Fruit fly (Drosophila melanogaster) whole organism, adult: ENCODE results near the gene CG43707.

Source experiments
- CG11617 ChIP-seq: fragments of 200-800 bp; sonication (Bioruptor generic); optimal IDR thresholded peaks from 2 replicates; lab custom pipeline; 2017; ENCODE audit warnings: mild to moderate bottlenecking, missing biosample characterization, missing genetic modification reagents, missing genetic modification characterization
- CG12768 ChIP-seq: fragments of 200-800 bp; sonication (Bioruptor generic); optimal IDR thresholded peaks from 2 replicates; lab custom pipeline; 2017; ENCODE audit warnings: missing biosample characterization, missing genetic modification characterization, mild to moderate bottlenecking, moderate library complexity, missing genetic modification reagents
- CG14711 ChIP-seq: fragments of 200-800 bp; sonication (Bioruptor generic); optimal IDR thresholded peaks from 2 replicates; lab custom pipeline; 2018; ENCODE audit warnings: missing biosample characterization, mild to moderate bottlenecking, missing genetic modification characterization, moderate library complexity
- CG1620 ChIP-seq: fragments of 200-800 bp; sonication (Bioruptor generic); optimal IDR thresholded peaks from 2 replicates; lab custom pipeline; 2016; ENCODE audit warnings: missing biosample characterization, missing genetic modification characterization
- CG33017 ChIP-seq: fragments of 200-800 bp; sonication (Bioruptor generic); optimal IDR thresholded peaks from 2 replicates; lab custom pipeline; 2018; ENCODE audit warnings: missing biosample characterization, mild to moderate bottlenecking, missing genetic modification characterization, moderate library complexity
- CG5204 ChIP-seq: fragments of 200-800 bp; sonication (Bioruptor generic); optimal IDR thresholded peaks from 2 replicates; lab custom pipeline; 2016; ENCODE audit warnings: missing biosample characterization, missing genetic modification characterization
- CG7045 ChIP-seq: fragments of 200-800 bp; sonication (Bioruptor generic); optimal IDR thresholded peaks from 2 replicates; lab custom pipeline; 2017; ENCODE audit warnings: missing biosample characterization, mild to moderate bottlenecking, missing genetic modification characterization
- CG7101 ChIP-seq: fragments of 200-800 bp; sonication (Bioruptor generic); optimal IDR thresholded peaks from 2 replicates; lab custom pipeline; 2018; ENCODE audit warnings: missing biosample characterization, mild to moderate bottlenecking, missing genetic modification characterization, moderate library complexity
- Clk ChIP-seq: fragments of 200-800 bp; sonication (Bioruptor generic); optimal IDR thresholded peaks from 2 replicates; lab custom pipeline; 2017; ENCODE audit warnings: missing biosample characterization, missing genetic modification characterization
- Crg-1 ChIP-seq: fragments of 200-800 bp; sonication (Bioruptor generic); optimal IDR thresholded peaks from 2 replicates; lab custom pipeline; 2016; ENCODE audit warnings: missing biosample characterization, missing genetic modification characterization
- Hr96 ChIP-seq: fragments of 200-800 bp; sonication (Bioruptor generic); optimal IDR thresholded peaks from 2 replicates; lab custom pipeline; 2016; ENCODE audit warnings: missing biosample characterization, missing genetic modification characterization
- Mnt ChIP-seq: fragments of 200-800 bp; sonication (Bioruptor generic); optimal IDR thresholded peaks from 2 replicates; lab custom pipeline; 2016; ENCODE audit warnings: missing biosample characterization, mild to moderate bottlenecking, missing genetic modification characterization
- bab1 ChIP-seq: fragments of 200-800 bp; sonication (Bioruptor generic); optimal IDR thresholded peaks from 3 replicates; lab custom pipeline; 2019; ENCODE audit warnings: missing biosample characterization, mild to moderate bottlenecking, missing genetic modification characterization, moderate library complexity
- cic ChIP-seq: fragments of 200-800 bp; sonication (Bioruptor generic); optimal IDR thresholded peaks from 2 replicates; lab custom pipeline; 2017; ENCODE audit warnings: missing biosample characterization, mild to moderate bottlenecking, missing genetic modification characterization, moderate library complexity
- cnc ChIP-seq, 2 experiments: fragments of >200 bp; optimal IDR thresholded peaks; 2 replicates each; lab custom pipeline; 2017
- kay ChIP-seq: fragments of 200-800 bp; sonication (Bioruptor generic); peaks from one replicate; lab custom pipeline; 2016; ENCODE audit warnings: missing biosample characterization, missing genetic modification characterization, borderline replicate concordance
- ovo ChIP-seq: fragments of 200-800 bp; sonication (Bioruptor generic); optimal IDR thresholded peaks from 2 replicates; lab custom pipeline; 2016; ENCODE audit warnings: missing biosample characterization, missing genetic modification characterization
- pad ChIP-seq: fragments of 200-800 bp; sonication (Bioruptor generic); optimal IDR thresholded peaks from 3 replicates; lab custom pipeline; 2017; ENCODE audit warnings: missing biosample characterization, missing genetic modification characterization, mild to moderate bottlenecking, moderate library complexity, missing genetic modification reagents
- tj ChIP-seq: fragments of 200-800 bp; sonication (Bioruptor generic); optimal IDR thresholded peaks from 3 replicates; lab custom pipeline; 2017; ENCODE audit warnings: missing biosample characterization, mild to moderate bottlenecking, missing genetic modification characterization, moderate library complexity
- toe ChIP-seq: fragments of 200-800 bp; sonication (Bioruptor generic); optimal IDR thresholded peaks from 2 replicates; lab custom pipeline; 2016; ENCODE audit warnings: missing biosample characterization, missing genetic modification characterization

CG43707 gene

DNA sequence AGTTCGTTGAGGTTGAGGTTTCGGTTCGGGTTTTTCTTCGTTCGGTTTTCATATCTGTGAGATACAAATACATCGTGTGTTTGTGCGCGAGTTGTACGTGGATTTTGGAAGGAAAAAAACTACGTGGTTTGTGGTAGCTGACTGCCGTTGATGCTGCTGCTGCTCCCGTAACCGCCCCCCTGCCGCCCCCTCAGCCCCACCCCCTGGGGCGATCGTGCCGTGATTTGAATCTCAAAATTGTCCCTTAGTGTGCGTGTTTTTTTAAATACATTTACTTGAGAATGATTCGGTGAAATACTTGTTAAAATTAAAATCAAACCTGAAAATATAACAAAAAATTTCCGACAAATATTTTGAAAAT, 15.0 kb downstream of the CG43707 start:
- TF ChIP-seq bab1 (GFP tag; lab: Kevin White, UChicago), result no peak
- TF ChIP-seq CG11617 (GFP tag; lab: Kevin White, UChicago), result no peak
- no peak for TF ChIP-seq Crg-1 (GFP tag; lab: Kevin White, UChicago)
- no peak for TF ChIP-seq Hr96 (GFP tag; lab: Kevin White, UChicago)
- no peak for TF ChIP-seq toe
- TF ChIP-seq kay (GFP tag; lab: Kevin White, UChicago), result no peak
- TF ChIP-seq CG1620 (GFP tag; lab: Kevin White, UChicago), result no peak
- no peak for TF ChIP-seq CG7045 (GFP tag; lab: Kevin White, UChicago)
- no peak for TF ChIP-seq Clk (GFP tag; lab: Kevin White, UChicago)
- TF ChIP-seq CG7101 (tag; lab: Kevin White, UChicago), result no peak
- no peak for TF ChIP-seq CG33017 (tag; lab: Kevin White, UChicago)
- no peak for TF ChIP-seq CG14711 (tag; lab: Kevin White, UChicago)
- TF ChIP-seq pad, result no peak
- no peak for TF ChIP-seq cnc (optimal IDR thresholded peaks at IDR 0.05; lab: Kevin White, UChicago)
- no peak for TF ChIP-seq cic (GFP tag; lab: Kevin White, UChicago)
- no peak for TF ChIP-seq CG5204 (GFP tag; lab: Kevin White, UChicago)
- no peak for TF ChIP-seq tj (GFP tag; lab: Kevin White, UChicago)
- no peak for TF ChIP-seq CG12768
- TF ChIP-seq ovo (GFP tag; lab: Kevin White, UChicago), result no peak

DNA sequence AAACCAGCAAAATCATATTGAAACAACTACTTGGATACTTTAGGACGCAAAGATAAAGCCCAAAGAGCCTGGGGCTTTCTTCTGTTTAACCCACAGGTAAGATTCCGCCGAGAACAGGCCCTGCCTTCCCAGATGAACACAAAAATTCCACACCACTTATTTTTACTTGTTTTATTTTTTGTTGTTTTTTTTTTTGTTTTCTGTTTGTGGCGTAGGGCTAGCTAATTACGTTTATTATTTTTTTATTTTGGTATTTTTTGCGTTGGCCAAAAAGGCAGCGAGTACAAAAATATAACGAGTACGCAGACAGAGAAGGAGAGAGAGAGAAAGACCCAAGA, 15.5 kb downstream of the CG43707 start:
- no peak for TF ChIP-seq cnc (optimal IDR thresholded peaks at IDR 0.05; lab: Kevin White, UChicago)
- no peak for TF ChIP-seq CG12768
- no peak for TF ChIP-seq ovo (GFP tag; lab: Kevin White, UChicago)
- no peak for TF ChIP-seq toe
- no peak for TF ChIP-seq CG5204 (GFP tag; lab: Kevin White, UChicago)
- no peak for TF ChIP-seq cic (GFP tag; lab: Kevin White, UChicago)
- no peak for TF ChIP-seq CG33017 (tag; lab: Kevin White, UChicago)
- no peak for TF ChIP-seq bab1 (GFP tag; lab: Kevin White, UChicago)
- no peak for TF ChIP-seq Hr96 (GFP tag; lab: Kevin White, UChicago)
- TF ChIP-seq kay (GFP tag; lab: Kevin White, UChicago), result no peak
- TF ChIP-seq Mnt (GFP tag; lab: Kevin White, UChicago), result no peak
- TF ChIP-seq Crg-1 (GFP tag; lab: Kevin White, UChicago), result no peak
- TF ChIP-seq pad, result no peak
- no peak for TF ChIP-seq CG7045 (GFP tag; lab: Kevin White, UChicago)
- TF ChIP-seq Clk (GFP tag; lab: Kevin White, UChicago), result no peak
- TF ChIP-seq CG14711 (tag; lab: Kevin White, UChicago), result no peak
- no peak for TF ChIP-seq CG11617 (GFP tag; lab: Kevin White, UChicago)
- no peak for TF ChIP-seq CG7101 (tag; lab: Kevin White, UChicago)
- TF ChIP-seq tj (GFP tag; lab: Kevin White, UChicago), result no peak

DNA sequence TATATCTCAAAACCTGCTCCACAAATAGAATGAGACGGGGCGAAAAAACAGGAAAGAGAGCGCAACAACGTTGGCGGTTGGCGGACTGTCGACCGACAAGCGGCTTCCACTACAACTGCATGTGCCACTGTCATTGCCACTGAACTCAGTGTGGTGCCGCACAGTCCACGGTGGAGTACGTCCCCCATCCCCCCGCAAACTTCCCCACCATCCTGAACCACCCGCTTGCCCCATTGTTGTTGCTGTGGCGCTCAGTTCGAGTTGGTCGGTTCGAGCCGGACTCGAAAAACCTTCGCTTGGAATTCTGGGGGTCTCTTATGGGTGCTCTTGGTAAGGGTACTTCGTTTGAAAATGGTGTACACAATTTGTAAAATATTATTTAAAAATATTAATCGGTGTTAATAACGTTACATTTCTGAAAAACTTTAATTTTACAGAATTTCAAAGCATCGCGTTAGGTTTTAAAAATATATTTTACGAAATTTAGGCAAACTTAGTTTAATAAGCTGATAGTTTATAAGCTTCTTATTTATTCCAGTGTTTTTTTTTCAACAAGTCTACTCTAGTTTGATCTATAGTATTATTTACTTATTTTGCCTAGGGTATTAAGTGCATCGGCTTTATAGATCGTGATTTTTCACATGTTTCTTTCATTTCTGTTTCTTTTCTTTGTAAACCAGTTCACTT, 16.0 kb downstream of the CG43707 start:
- no peak for TF ChIP-seq CG14711 (tag; lab: Kevin White, UChicago)
- no peak for TF ChIP-seq CG1620 (GFP tag; lab: Kevin White, UChicago)
- no peak for TF ChIP-seq kay (GFP tag; lab: Kevin White, UChicago)
- TF ChIP-seq CG5204 (GFP tag; lab: Kevin White, UChicago), result no peak
- TF ChIP-seq pad, result no peak
- no peak for TF ChIP-seq CG7101 (tag; lab: Kevin White, UChicago)
- no peak for TF ChIP-seq CG12768
- no peak for TF ChIP-seq cic (GFP tag; lab: Kevin White, UChicago)
- no peak for TF ChIP-seq Mnt (GFP tag; lab: Kevin White, UChicago)
- no peak for TF ChIP-seq CG11617 (GFP tag; lab: Kevin White, UChicago)
- no peak for TF ChIP-seq cnc (optimal IDR thresholded peaks at IDR 0.05; lab: Kevin White, UChicago)
- no peak for TF ChIP-seq ovo (GFP tag; lab: Kevin White, UChicago)
- TF ChIP-seq CG7045 (GFP tag; lab: Kevin White, UChicago), result no peak
- TF ChIP-seq Hr96 (GFP tag; lab: Kevin White, UChicago), result no peak
- TF ChIP-seq Crg-1 (GFP tag; lab: Kevin White, UChicago), result no peak
- no peak for TF ChIP-seq bab1 (GFP tag; lab: Kevin White, UChicago)
- TF ChIP-seq tj (GFP tag; lab: Kevin White, UChicago), result no peak
- no peak for TF ChIP-seq Clk (GFP tag; lab: Kevin White, UChicago)

DNA sequence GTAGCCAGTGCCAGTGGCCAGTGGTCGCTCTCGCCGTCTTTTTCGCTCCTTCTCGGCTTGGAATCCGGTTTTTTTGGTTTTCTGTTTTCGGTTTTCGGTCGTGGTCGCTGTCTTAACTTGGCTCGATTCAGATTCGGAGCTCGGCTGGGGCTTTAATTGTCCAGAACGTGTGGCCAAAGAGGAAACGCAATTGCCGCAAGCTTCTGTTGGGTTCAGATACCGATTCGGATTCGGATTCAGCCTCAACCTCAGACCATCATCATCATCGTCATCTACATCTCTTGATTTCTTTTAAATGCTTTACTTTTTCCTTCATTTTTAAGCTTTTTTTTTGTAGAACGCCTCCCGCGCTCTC, 16.5 kb downstream of the CG43707 start:
- TF ChIP-seq kay (GFP tag; lab: Kevin White, UChicago), result no peak
- TF ChIP-seq Mnt (GFP tag; lab: Kevin White, UChicago), result no peak
- no peak for TF ChIP-seq CG11617 (GFP tag; lab: Kevin White, UChicago)
- TF ChIP-seq ovo (GFP tag; lab: Kevin White, UChicago), result no peak
- TF ChIP-seq CG14711 (tag; lab: Kevin White, UChicago), result no peak
- no peak for TF ChIP-seq cic (GFP tag; lab: Kevin White, UChicago)
- no peak for TF ChIP-seq bab1 (GFP tag; lab: Kevin White, UChicago)
- TF ChIP-seq CG1620 (GFP tag; lab: Kevin White, UChicago), result no peak
- TF ChIP-seq CG7045 (GFP tag; lab: Kevin White, UChicago), result no peak
- no peak for TF ChIP-seq CG12768
- no peak for TF ChIP-seq toe
- no peak for TF ChIP-seq Clk (GFP tag; lab: Kevin White, UChicago)
- TF ChIP-seq CG7101 (tag; lab: Kevin White, UChicago), result no peak
- TF ChIP-seq tj (GFP tag; lab: Kevin White, UChicago), result no peak
- TF ChIP-seq CG33017 (tag; lab: Kevin White, UChicago), result no peak
- TF ChIP-seq cnc (optimal IDR thresholded peaks at IDR 0.05; lab: Kevin White, UChicago), result no peak
- TF ChIP-seq CG5204 (GFP tag; lab: Kevin White, UChicago), result no peak
- TF ChIP-seq pad, result no peak
- no peak for TF ChIP-seq Hr96 (GFP tag; lab: Kevin White, UChicago)

DNA sequence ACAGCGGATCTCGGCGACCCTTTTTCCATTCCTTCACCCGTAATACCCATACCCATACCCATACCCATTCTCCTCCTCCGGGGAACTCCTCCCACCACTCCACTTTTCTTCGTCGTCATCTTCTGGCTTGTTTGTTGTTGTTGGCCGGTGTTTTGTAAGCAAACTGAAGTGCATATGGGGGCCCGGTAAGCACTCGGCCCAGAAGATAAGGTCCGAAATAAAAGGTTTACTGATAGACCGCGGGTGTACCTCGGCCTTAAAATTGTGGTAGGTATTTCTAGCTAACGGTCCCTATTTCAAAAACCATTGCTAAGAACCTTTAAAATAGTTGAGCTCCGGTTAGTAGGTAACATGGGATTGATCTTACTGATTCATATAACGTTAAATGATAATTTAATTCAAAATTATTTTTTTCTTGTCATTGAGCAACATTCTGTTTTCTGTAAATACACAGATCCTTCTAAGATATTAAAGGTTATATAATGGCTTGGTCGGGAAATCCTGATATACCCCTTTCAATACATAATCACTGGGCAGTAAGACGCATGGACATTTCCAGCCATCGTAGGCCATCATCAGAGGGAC, 18.8 kb downstream of the CG43707 start:
- TF ChIP-seq CG1620 (GFP tag; lab: Kevin White, UChicago) (no peak), Hr96 (GFP tag; lab: Kevin White, UChicago) (peak; percentile 15), cnc (optimal IDR thresholded peaks at IDR 0.05; lab: Kevin White, UChicago) (no peak), kay (GFP tag; lab: Kevin White, UChicago) (no peak), CG11617 (GFP tag; lab: Kevin White, UChicago) (peak; percentile 32), CG33017 (tag; lab: Kevin White, UChicago) (no peak)
